Worm (Caenorhabditis elegans): ENCODE data around the gene nlp-51.

DNA sequence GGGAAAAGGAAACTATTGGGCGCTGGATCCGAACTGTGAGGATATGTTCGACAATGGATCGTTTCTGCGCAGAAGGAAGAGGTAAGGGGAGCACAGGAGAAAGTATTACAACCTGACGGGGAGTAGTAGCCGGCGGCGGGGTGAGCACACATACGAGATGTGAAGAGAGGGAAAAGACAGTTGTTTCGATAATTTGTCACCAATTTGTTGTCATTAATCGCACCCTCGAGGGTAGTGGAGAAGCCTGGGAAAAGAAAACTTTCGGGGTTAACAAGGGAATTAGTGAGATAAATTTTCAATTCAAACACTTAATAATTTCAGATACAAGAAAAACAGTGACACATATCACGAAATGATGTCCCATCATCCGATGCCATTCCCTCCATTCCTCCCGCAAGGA is 36.5 kb downstream of the nlp-51 start:
- TF ChIP-seq him-1 (tag; optimal IDR thresholded peaks at IDR 0.05) = no peak
- TF ChIP-seq W03F9.2 (tag; optimal IDR thresholded peaks at IDR 0.05) = no peak
